Worm (Caenorhabditis elegans): ENCODE data around the gene twk-21.

DNA sequence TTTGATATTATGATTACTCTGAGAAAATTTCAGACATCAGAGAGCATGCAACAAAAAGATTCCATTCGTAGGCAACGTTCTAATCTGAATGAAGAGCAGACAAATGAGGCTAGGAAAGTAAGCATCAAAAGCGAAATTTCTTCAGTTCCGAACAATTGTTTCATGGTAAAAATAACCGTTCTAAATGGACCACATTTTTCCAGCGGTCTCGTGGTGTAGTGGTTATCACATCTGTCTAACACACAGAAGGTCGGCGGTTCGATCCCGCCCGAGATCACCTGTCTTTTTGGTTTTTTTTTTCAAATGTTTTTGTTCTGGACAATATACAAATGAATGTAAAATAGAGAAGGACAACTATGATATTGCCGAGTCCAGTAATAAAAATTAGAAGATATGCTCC lies at the start of gene twk-21:
- TF ChIP-seq him-1 (tag; optimal IDR thresholded peaks at IDR 0.05) (no peak), W03F9.2 (tag; optimal IDR thresholded peaks at IDR 0.05) (no peak), dao-5 (tag; optimal IDR thresholded peaks at IDR 0.05) (no peak)

Data from whole organism, L4/young adult.